Fruit fly (Drosophila melanogaster) whole organism, embryonic: ENCODE data around the gene egh.

Experiments
- CG18764 ChIP-seq: fragments of 200-800 bp; sonication (Bioruptor generic); optimal IDR thresholded peaks from 3 replicates; lab custom pipeline; 2016; ENCODE audit warnings: missing biosample characterization, missing genetic modification characterization
- CG7271 ChIP-seq: fragments of 200-800 bp; sonication (Bioruptor generic); optimal IDR thresholded peaks from 2 replicates; lab custom pipeline; 2018; ENCODE audit warnings: missing biosample characterization, mild to moderate bottlenecking, missing genetic modification characterization, moderate library complexity

dm6 chrX:2619651-2620050, 31.3 kb downstream of the egh start, which contains the start of the genes Tsp3A and Seipin:
- no peak for TF ChIP-seq CG18764 (GFP tag; lab: Kevin White, UChicago)
- no peak for TF ChIP-seq CG7271
